Worm (Caenorhabditis elegans) whole organism, late embryonic: ENCODE measurements around the gene C07G3.10.

Experiments used
- K02D7.2 ChIP-seq: sonication (generic microtip); optimal IDR thresholded peaks from 2 replicates; lab custom pipeline; 2017; ENCODE audit warnings: mild to moderate bottlenecking, missing genetic modification characterization, missing compliant biosample characterization
- ceh-6 ChIP-seq: fragments of 200-800 bp; sonication (Bioruptor generic); optimal IDR thresholded peaks from 2 replicates; lab custom pipeline; 2018; ENCODE audit warnings: mild to moderate bottlenecking, missing genetic modification characterization, missing compliant biosample characterization
- dmd-4 ChIP-seq: sonication (generic microtip); optimal IDR thresholded peaks from 2 replicates; lab custom pipeline; 2016; ENCODE audit warnings: borderline replicate concordance, missing genetic modification characterization, missing compliant biosample characterization
- dve-1 ChIP-seq: sonication (generic microtip); optimal IDR thresholded peaks from 2 replicates; lab custom pipeline; 2017; ENCODE audit warnings: antibody characterized with exemption, mild to moderate bottlenecking, missing genetic modification characterization, missing compliant biosample characterization
- elt-2 ChIP-seq: sonication (generic microtip); optimal IDR thresholded peaks from 2 replicates; lab custom pipeline; 2016; ENCODE audit warnings: missing genetic modification reagents, missing genetic modification characterization, missing compliant biosample characterization
- fkh-10 ChIP-seq: fragments of 150-350 bp; optimal IDR thresholded peaks from 2 replicates; lab custom pipeline; 2014; ENCODE audit warnings: missing biosample characterization, missing genetic modification reagents, missing genetic modification characterization
- mec-3 ChIP-seq: sonication (generic microtip); optimal IDR thresholded peaks from 2 replicates; lab custom pipeline; 2016; ENCODE audit warnings: borderline replicate concordance, missing genetic modification characterization, missing compliant biosample characterization
- pag-3 ChIP-seq: sonication (generic microtip); optimal IDR thresholded peaks from 2 replicates; lab custom pipeline; 2016; ENCODE audit warnings: missing compliant biosample characterization, missing genetic modification characterization, borderline replicate concordance
- pha-4 ChIP-seq: fragments of 150-350 bp; optimal IDR thresholded peaks from 2 replicates; lab custom pipeline; 2018; ENCODE audit warnings: missing biosample characterization, missing genetic modification reagents, missing genetic modification characterization
- rnt-1 ChIP-seq: sonication (generic microtip); optimal IDR thresholded peaks from 2 replicates; lab custom pipeline; 2016; ENCODE audit warnings: missing genetic modification characterization, missing compliant biosample characterization
- unc-42 ChIP-seq: sonication (generic microtip); optimal IDR thresholded peaks from 2 replicates; lab custom pipeline; 2016; ENCODE audit warnings: missing genotype, missing genetic modification characterization, missing compliant biosample characterization

- TF ChIP-seq pha-4 (tag; lab: Kevin White, UChicago) = no peak
- no peak for TF ChIP-seq dmd-4 (tag; lab: Kevin White, UChicago)
- no peak for TF ChIP-seq K02D7.2 (tag; lab: Kevin White, UChicago)
- no peak for TF ChIP-seq mec-3
- TF ChIP-seq rnt-1 (tag; lab: Kevin White, UChicago) = no peak
- no peak for TF ChIP-seq elt-2
- TF ChIP-seq dve-1 (tag; lab: Kevin White, UChicago) = no peak
- TF ChIP-seq unc-42 (tag; lab: Kevin White, UChicago) = no peak
- no peak for TF ChIP-seq fkh-10 (GFP tag; lab: Kevin White, UChicago)
- TF ChIP-seq pag-3 (tag; lab: Kevin White, UChicago) = no peak
- no peak for TF ChIP-seq ceh-6 (GFP tag; lab: Kevin White, UChicago)
Observed at ce11 chrV:3484702-3485101, 17.4 kb upstream of the C07G3.10 start, which contains the start of gene srbc-33.
